Fruit fly (Drosophila melanogaster) whole organism: ENCODE data around the gene mRpS34.

Experiments
- CG8478 ChIP-seq: fragments of >200 bp; optimal IDR thresholded peaks from 2 replicates; lab custom pipeline; 2018; ENCODE audit warnings: inconsistent platforms
- psq ChIP-seq: fragments of >200 bp; optimal IDR thresholded peaks from 2 replicates; lab custom pipeline; 2017
- usp ChIP-seq: fragments of >200 bp; optimal IDR thresholded peaks from 2 replicates; lab custom pipeline; 2017; ENCODE audit warnings: missing biosample characterization, missing genetic modification characterization, mixed read lengths

DNA sequence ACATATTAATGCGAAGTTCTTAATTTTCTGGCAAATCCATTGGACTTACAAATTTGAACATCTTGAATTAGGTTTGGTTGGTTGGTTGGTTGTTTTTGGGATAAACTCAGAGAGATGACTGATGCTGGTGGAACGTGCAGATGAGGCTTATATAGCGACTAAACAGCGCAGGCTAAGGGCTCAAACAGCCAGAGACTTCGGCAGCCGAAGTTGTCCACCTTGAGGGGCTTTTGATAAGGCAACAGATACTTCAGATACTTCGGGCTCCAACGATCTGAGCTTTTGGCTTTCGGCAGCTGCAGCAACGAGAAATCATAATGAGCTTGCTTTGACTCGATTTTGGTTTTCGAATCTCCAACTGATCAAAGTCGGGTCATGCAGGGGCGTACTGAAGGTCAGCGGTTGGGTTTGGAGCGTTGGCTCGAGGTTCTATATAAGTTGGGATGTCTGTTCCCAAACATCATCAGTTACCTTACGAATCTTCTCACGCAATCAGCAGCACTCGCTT lies 28.4 kb upstream of the mRpS34 start, which contains the start of the genes CG13041 and CG13060:
- TF ChIP-seq usp (GFP tag; lab: Kevin White, UChicago) (no peak), CG8478 (lab: Kevin White, UChicago) (no peak), psq (lab: Kevin White, UChicago) (no peak)
